Worm (Caenorhabditis elegans): ENCODE measurements around the gene lag-2.

lag-2 gene

ce11 chrV:3227373-3227772, 39.2 kb downstream of the lag-2 start, which contains the start of gene K08D9.2:
Gene K08D9.2, plus strand, starts transcription at chrV:3227673.
- TF ChIP-seq rec-8 (tag; optimal IDR thresholded peaks at IDR 0.05), result no peak
- no peak for TF ChIP-seq F55B11.4 (tag; optimal IDR thresholded peaks at IDR 0.05; ENCODE audit: borderline replicate concordance, insufficient read depth)
- no peak for TF ChIP-seq xnd-1 (tag; optimal IDR thresholded peaks at IDR 0.05)
- no peak for TF ChIP-seq cebp-2 (GFP tag; IDR thresholded peaks at IDR 0.05)
- no peak for TF ChIP-seq ztf-26 (tag; optimal IDR thresholded peaks at IDR 0.05)
- no peak for TF ChIP-seq lsy-27 (tag; optimal IDR thresholded peaks at IDR 0.05; ENCODE audit: borderline replicate concordance, insufficient read depth)

DNA sequence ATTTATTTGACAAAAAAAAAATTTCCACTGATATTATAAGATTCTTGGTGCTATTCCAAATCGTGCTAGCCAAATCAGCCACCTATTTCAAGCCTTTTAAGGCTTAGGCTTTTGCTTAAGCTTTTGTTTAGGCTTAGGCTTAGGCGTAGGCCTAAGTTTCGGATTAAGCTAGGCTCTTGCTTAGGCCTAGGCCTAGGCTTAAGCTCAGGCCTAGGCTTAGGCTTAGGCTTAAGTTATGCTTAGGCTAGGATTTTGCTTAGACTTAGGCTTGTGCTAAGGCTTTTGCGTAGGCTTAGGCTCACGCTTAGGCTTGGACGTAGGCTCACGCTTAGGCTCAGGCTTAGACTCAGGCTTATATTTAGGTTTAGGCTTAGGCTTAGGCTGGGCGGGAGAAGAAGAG, 42.0 kb downstream of the lag-2 start:
- no peak for TF ChIP-seq let-607 (tag; optimal IDR thresholded peaks at IDR 0.05)
- no peak for TF ChIP-seq hsf-1 (GFP tag; IDR thresholded peaks at IDR 0.05)

ce11 chrV:3230597-3230996, 42.5 kb downstream of the lag-2 start, which contains the start of gene K08D9.10:
Gene K08D9.10, plus strand, starts transcription at chrV:3230897.
- no peak for TF ChIP-seq rcor-1 (GFP tag; IDR thresholded peaks at IDR 0.05)
- TF ChIP-seq unc-130 (GFP tag; optimal IDR thresholded peaks at IDR 0.05), result no peak
- no peak for TF ChIP-seq lin-54 (GFP tag; optimal IDR thresholded peaks at IDR 0.05)
- TF ChIP-seq F57C9.4 (tag; optimal IDR thresholded peaks at IDR 0.05), result no peak

DNA sequence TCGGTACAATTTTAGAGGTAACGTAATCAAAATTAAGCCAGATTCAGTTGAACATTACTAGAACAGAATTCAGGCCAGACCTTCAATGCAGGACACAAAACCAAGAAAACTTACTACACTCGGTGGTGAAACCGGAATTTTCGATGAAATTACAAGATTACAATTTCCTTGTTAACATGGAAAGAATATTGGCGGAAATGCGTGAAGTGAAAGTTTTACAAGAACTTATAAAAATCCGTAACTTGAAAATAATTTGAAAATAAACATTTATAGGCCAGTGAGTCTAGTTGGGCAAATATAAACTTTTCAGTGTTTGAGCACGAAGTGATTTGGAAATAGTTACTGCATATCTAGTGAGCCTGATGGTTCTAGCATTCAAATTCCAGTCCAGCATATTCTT, 46.7 kb downstream of the lag-2 start, which contains the start of gene K08D9.6:
Gene K08D9.6 (minus strand): TSS at position 101 of the 400 bp plus-strand sequence.
- TF ChIP-seq F57C9.4 (tag; optimal IDR thresholded peaks at IDR 0.05) (no peak), madf-10 (tag; optimal IDR thresholded peaks at IDR 0.05) (no peak), Y79H2A.3 (GFP tag; conservative IDR thresholded peaks at IDR 0.05) (no peak)

DNA sequence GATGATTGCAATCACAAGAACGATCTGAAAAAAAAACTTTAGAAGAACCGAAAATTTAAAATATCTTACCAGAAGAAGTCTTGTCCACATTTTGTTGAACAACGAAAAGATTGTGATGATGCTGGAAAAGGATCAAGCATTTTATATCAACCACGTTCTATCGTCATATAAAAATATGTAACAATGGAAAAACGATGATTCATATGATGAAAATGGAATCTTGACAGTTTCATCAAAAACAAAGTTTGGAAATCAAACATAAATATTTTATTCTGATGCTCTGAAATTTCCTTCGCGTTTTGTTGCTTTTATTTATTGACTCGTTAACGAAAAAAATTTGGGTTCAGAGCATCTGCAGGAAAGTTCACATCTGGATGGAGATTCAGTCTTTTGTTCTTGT, 48.5 kb downstream of the lag-2 start, which contains the start of the genes K08D9.9 and str-16:
Gene K08D9.9 (minus strand): TSS at position 101 of the 400 bp plus-strand sequence.
Gene str-16 (plus strand): TSS at position 266 of the 400 bp plus-strand sequence.
- TF ChIP-seq C17E4.6 (GFP tag; IDR thresholded peaks at IDR 0.05), result no peak
- no peak for TF ChIP-seq repo-1 (tag; optimal IDR thresholded peaks at IDR 0.05)
- TF ChIP-seq F49E8.2 (tag; optimal IDR thresholded peaks at IDR 0.05; ENCODE audit: insufficient read depth), result no peak
- TF ChIP-seq ekl-4 (GFP tag; IDR thresholded peaks at IDR 0.05), result no peak
- TF ChIP-seq lin-35 (GFP tag; optimal IDR thresholded peaks at IDR 0.05), result no peak
- TF ChIP-seq F57A8.1 (GFP tag; optimal IDR thresholded peaks at IDR 0.05), result no peak

All from whole organism, young adult.